Worm (Caenorhabditis elegans) whole organism, L2 larva: Measurements from ENCODE around the gene twk-43.

Experiments
- F13H6.1 ChIP-seq: sonication (generic microtip); optimal IDR thresholded peaks from 2 replicates; lab custom pipeline; 2016; ENCODE audit warnings: missing genetic modification characterization, missing compliant biosample characterization
- R02D3.7 ChIP-seq: fragments of 150-350 bp; optimal IDR thresholded peaks from 2 replicates; lab custom pipeline; 2014; ENCODE audit warnings: missing biosample characterization, missing genetic modification characterization
- Y55F3AM.14 ChIP-seq: fragments of 200-800 bp; sonication (Bioruptor generic); optimal IDR thresholded peaks from 2 replicates; lab custom pipeline; 2018; ENCODE audit warnings: mild to moderate bottlenecking, missing genetic modification characterization, missing compliant biosample characterization
- ZK546.5 ChIP-seq: sonication (generic microtip); optimal IDR thresholded peaks from 2 replicates; lab custom pipeline; 2017; ENCODE audit warnings: missing biosample characterization, missing genetic modification characterization
- aly-2 ChIP-seq: fragments of 150-350 bp; optimal IDR thresholded peaks from 2 replicates; lab custom pipeline; 2014; ENCODE audit warnings: missing biosample characterization, missing genetic modification characterization
- ama-1 ChIP-seq: fragments of 150-350 bp; optimal IDR thresholded peaks from 2 replicates; lab custom pipeline; 2018; ENCODE audit warnings: inconsistent platforms
- blmp-1 ChIP-seq: sonication (generic microtip); optimal IDR thresholded peaks from 2 replicates; lab custom pipeline; 2017; ENCODE audit warnings: missing genetic modification characterization, mild to moderate bottlenecking, missing compliant biosample characterization, antibody characterized with exemption, moderate library complexity; ENCODE audit not compliant: insufficient read depth
- ceh-82 ChIP-seq: fragments of 150-350 bp; optimal IDR thresholded peaks from 2 replicates; lab custom pipeline; 2014; ENCODE audit warnings: missing biosample characterization, missing genetic modification characterization
- crh-2 ChIP-seq: sonication (generic microtip); optimal IDR thresholded peaks from 2 replicates; lab custom pipeline; 2017; ENCODE audit warnings: missing biosample characterization, missing genetic modification characterization
- egl-27 ChIP-seq: sonication (generic microtip); optimal IDR thresholded peaks from 3 replicates; lab custom pipeline; 2017; ENCODE audit warnings: missing biosample characterization, missing genetic modification reagents, missing genetic modification characterization
- elt-1 ChIP-seq: fragments of 150-350 bp; optimal IDR thresholded peaks from 2 replicates; lab custom pipeline; 2014; ENCODE audit warnings: missing biosample characterization, missing genetic modification characterization
- elt-3 ChIP-seq: sonication (generic microtip); optimal IDR thresholded peaks from 2 replicates; lab custom pipeline; 2017; ENCODE audit warnings: missing biosample characterization, missing genetic modification characterization
- fos-1 ChIP-seq: fragments of 150-350 bp; optimal IDR thresholded peaks from 2 replicates; lab custom pipeline; 2014; ENCODE audit warnings: missing biosample characterization, missing genetic modification characterization
- gmeb-1 ChIP-seq: fragments of 150-350 bp; optimal IDR thresholded peaks from 2 replicates; lab custom pipeline; 2014; ENCODE audit warnings: missing biosample characterization, missing genetic modification characterization
- lin-11 ChIP-seq: fragments of 150-350 bp; sonication (generic microtip); optimal IDR thresholded peaks from 2 replicates; lab custom pipeline; 2014; ENCODE audit warnings: missing biosample characterization, missing genetic modification characterization, inconsistent platforms, mixed read lengths
- mbf-1 ChIP-seq: sonication (generic microtip); optimal IDR thresholded peaks from 2 replicates; lab custom pipeline; 2017; ENCODE audit warnings: missing biosample characterization, missing genetic modification characterization
- mdl-1 ChIP-seq, 2 experiments: fragments of 150-350 bp in 1 of 2; sonication (generic microtip) in 1 of 2; optimal IDR thresholded peaks; 2 replicates each; lab custom pipeline; 2017; ENCODE audit warnings: missing biosample characterization in 2 of 2, missing genetic modification characterization in 2 of 2
- nhr-10 ChIP-seq: sonication (generic microtip); optimal IDR thresholded peaks from 2 replicates; lab custom pipeline; 2017; ENCODE audit warnings: missing biosample characterization, missing genetic modification characterization
- nhr-11 ChIP-seq: fragments of 150-350 bp; optimal IDR thresholded peaks from 2 replicates; lab custom pipeline; 2014; ENCODE audit warnings: missing biosample characterization, missing genetic modification characterization
- nhr-12 ChIP-seq: fragments of 150-350 bp; optimal IDR thresholded peaks from 2 replicates; lab custom pipeline; 2014; ENCODE audit warnings: missing biosample characterization, missing genetic modification characterization
- nhr-129 ChIP-seq: fragments of 150-350 bp; optimal IDR thresholded peaks from 2 replicates; lab custom pipeline; 2014; ENCODE audit warnings: missing biosample characterization, missing genetic modification characterization
- nhr-21 ChIP-seq: fragments of 150-350 bp; optimal IDR thresholded peaks from 2 replicates; lab custom pipeline; 2014; ENCODE audit warnings: missing biosample characterization, missing genetic modification characterization
- nhr-23 ChIP-seq: fragments of 150-350 bp; optimal IDR thresholded peaks from 2 replicates; lab custom pipeline; 2014; ENCODE audit warnings: missing biosample characterization, missing genetic modification reagents, missing genetic modification characterization
- nhr-25 ChIP-seq: fragments of 150-350 bp; sonication (generic microtip); optimal IDR thresholded peaks from 3 replicates; lab custom pipeline; 2014; ENCODE audit warnings: missing biosample characterization, missing genetic modification characterization
- nhr-6 ChIP-seq: fragments of 150-350 bp; optimal IDR thresholded peaks from 2 replicates; lab custom pipeline; 2014; ENCODE audit warnings: missing biosample characterization, missing genetic modification characterization
- nhr-77 ChIP-seq: fragments of 150-350 bp; optimal IDR thresholded peaks from 2 replicates; lab custom pipeline; 2014; ENCODE audit warnings: missing biosample characterization, missing genetic modification characterization
- sem-4 ChIP-seq: fragments of 150-350 bp; optimal IDR thresholded peaks from 2 replicates; lab custom pipeline; 2014; ENCODE audit warnings: missing biosample characterization, missing genetic modification reagents, missing genetic modification characterization
- skn-1 ChIP-seq: sonication (generic microtip); optimal IDR thresholded peaks from 2 replicates; lab custom pipeline; 2017; ENCODE audit warnings: missing biosample characterization, missing genetic modification characterization
- sma-3 ChIP-seq: sonication (generic microtip); optimal IDR thresholded peaks from 2 replicates; lab custom pipeline; 2016; ENCODE audit warnings: missing genetic modification reagents, missing genetic modification characterization, missing compliant biosample characterization
- sma-9 ChIP-seq, 2 experiments: fragments of 150-350 bp in 1 of 2; sonication (generic microtip) in 1 of 2; optimal IDR thresholded peaks; 2 replicates each; lab custom pipeline; 2014 to 2016; ENCODE audit warnings: missing genetic modification characterization in 2 of 2, mild to moderate bottlenecking in 1 of 2, missing biosample characterization in 1 of 2, missing compliant biosample characterization in 1 of 2, missing genetic modification reagents in 1 of 2, moderate library complexity in 1 of 2
- snpc-4 ChIP-seq: fragments of 150-350 bp; optimal IDR thresholded peaks from 2 replicates; lab custom pipeline; 2014; ENCODE audit warnings: missing biosample characterization, missing genetic modification characterization
- unc-39 ChIP-seq: fragments of 150-350 bp; optimal IDR thresholded peaks from 2 replicates; lab custom pipeline; 2014; ENCODE audit warnings: missing biosample characterization, missing genetic modification characterization
- unc-62 ChIP-seq: fragments of 150-350 bp; optimal IDR thresholded peaks from 2 replicates; lab custom pipeline; 2014; ENCODE audit warnings: missing biosample characterization, missing genetic modification reagents, missing genetic modification characterization
- ztf-11 ChIP-seq: sonication (generic microtip); optimal IDR thresholded peaks from 2 replicates; lab custom pipeline; 2017; ENCODE audit warnings: missing biosample characterization, missing genetic modification characterization
- ztf-4 ChIP-seq: fragments of 150-350 bp; optimal IDR thresholded peaks from 2 replicates; lab custom pipeline; 2014; ENCODE audit warnings: missing biosample characterization, missing genetic modification characterization

The twk-43 gene

DNA sequence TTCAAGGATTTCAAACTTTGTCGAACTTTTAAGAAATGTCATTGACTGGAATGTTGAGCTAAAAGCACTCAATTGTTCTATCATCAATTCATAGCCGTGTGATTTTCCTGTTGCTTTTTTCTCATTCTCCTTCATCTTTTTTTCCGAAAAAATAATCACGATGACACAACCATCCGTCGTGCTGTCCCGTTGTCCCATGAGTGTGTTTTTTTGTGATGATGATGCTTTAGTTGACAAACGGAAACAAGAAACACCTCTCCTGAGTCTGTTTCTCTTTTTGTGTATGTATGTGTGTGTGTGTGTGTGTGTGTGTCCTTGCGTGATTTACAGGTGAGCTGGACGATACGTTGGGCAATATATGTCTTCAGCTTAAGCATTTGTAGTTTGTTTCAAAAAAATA lies 45.6 kb upstream of the twk-43 start:
- peak; percentile 10 for TF ChIP-seq nhr-129
- TF ChIP-seq ztf-11 (tag; lab: Kevin White, UChicago): no peak
- TF ChIP-seq mbf-1 (tag; lab: Kevin White, UChicago): no peak
- TF ChIP-seq ama-1: no peak
- no peak for TF ChIP-seq ztf-4 (tag; lab: Kevin White, UChicago)

DNA sequence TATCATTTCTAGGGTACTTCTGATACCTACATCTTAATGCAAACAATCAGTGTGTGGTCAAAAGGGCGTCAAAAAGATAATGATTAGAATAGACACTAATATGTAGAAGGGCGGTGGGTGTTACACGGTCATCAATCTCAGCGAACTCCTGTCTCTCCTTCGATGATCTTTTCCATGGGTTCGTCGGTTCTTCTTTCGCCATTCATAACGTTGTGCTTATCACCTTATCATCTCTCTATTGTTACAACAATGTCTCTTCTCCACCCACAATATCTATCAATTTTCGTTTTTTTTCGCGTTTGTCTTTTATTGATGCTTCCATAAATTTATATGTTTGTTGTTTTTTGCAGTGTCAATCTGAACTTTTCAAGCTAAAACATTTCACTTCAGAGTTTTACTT lies 44.6 kb upstream of the twk-43 start, which contains the start of gene ceh-79:
Gene ceh-79 (plus strand): TSS at position 391 of the 400 bp plus-strand sequence.
- TF ChIP-seq nhr-6 (tag; lab: Kevin White, UChicago) (no peak), sma-3 (GFP tag; lab: Kevin White, UChicago) (no peak), sma-9 (GFP tag; optimal IDR thresholded peaks at IDR 0.05; lab: Kevin White, UChicago) (peak; percentile 25), sma-9 (tag; optimal IDR thresholded peaks at IDR 0.05; lab: Kevin White, UChicago) (no peak), nhr-77 (tag; lab: Kevin White, UChicago) (no peak), ZK546.5 (tag; lab: Kevin White, UChicago) (no peak), nhr-10 (tag; lab: Kevin White, UChicago) (no peak), nhr-129 (no peak), egl-27 (no peak), fos-1 (tag; lab: Kevin White, UChicago) (peak; percentile 12), nhr-25 (no peak), blmp-1 (tag; lab: Kevin White, UChicago) (no peak), unc-62 (GFP tag; lab: Kevin White, UChicago) (no peak), mbf-1 (tag; lab: Kevin White, UChicago) (no peak), nhr-11 (tag; lab: Kevin White, UChicago) (no peak), skn-1 (no peak), F13H6.1 (tag; lab: Kevin White, UChicago) (no peak)

- TF ChIP-seq gmeb-1 (tag; lab: Kevin White, UChicago) (peak; percentile 12), crh-2 (tag; lab: Kevin White, UChicago) (peak; percentile 25), elt-3 (no peak), fos-1 (tag; lab: Kevin White, UChicago) (peak; percentile 81)
Measured at ce11 chrV:13304663-13305188, 41.4 kb upstream of the twk-43 start, which contains the start of gene C26E1.2. Gene C26E1.2, plus strand, starts transcription at chrV:13305138.

DNA sequence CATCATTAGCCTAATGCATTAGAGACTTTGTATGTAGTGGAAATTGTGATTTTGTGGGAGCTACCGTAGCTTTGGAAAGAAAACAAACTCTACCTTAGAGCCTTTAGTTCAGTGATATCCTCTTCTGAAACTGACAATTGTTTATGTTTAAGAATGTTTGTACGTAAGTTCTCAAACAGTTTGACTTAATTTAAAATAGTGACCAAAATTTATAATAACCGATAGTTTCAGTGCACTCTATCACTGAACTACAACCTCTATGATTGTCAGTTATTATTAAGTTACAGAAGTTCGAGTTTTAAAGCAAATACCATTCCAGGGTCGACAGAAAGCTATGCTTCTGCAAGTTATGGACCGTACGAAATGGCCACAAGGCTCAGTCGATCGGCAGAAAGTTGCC lies 37.5 kb upstream of the twk-43 start, which contains the start of gene C50B6.1:
Gene C50B6.1 (plus strand): TSS at position 301 of the 400 bp plus-strand sequence.
- TF ChIP-seq ztf-4 (tag; lab: Kevin White, UChicago): no peak
- no peak for TF ChIP-seq nhr-23
- no peak for TF ChIP-seq aly-2 (tag; lab: Kevin White, UChicago)
- TF ChIP-seq egl-27: no peak
- no peak for TF ChIP-seq fos-1 (tag; lab: Kevin White, UChicago)
- TF ChIP-seq nhr-12: no peak
- TF ChIP-seq R02D3.7: no peak
- TF ChIP-seq elt-1 (tag; lab: Kevin White, UChicago): no peak
- TF ChIP-seq snpc-4 (tag; lab: Kevin White, UChicago): no peak
- no peak for TF ChIP-seq mbf-1 (tag; lab: Kevin White, UChicago)
- no peak for TF ChIP-seq nhr-11 (tag; lab: Kevin White, UChicago)
- no peak for TF ChIP-seq mdl-1 (tag; optimal IDR thresholded peaks at IDR 0.05; lab: Kevin White, UChicago)
- no peak for TF ChIP-seq ceh-82 (tag; lab: Kevin White, UChicago)

ce11 chrV:13309806-13310205 lies 36.3 kb upstream of the twk-43 start:
- TF ChIP-seq Y55F3AM.14 (GFP tag; lab: Kevin White, UChicago) (no peak), elt-3 (no peak), egl-27 (no peak), nhr-77 (tag; lab: Kevin White, UChicago) (no peak), mdl-1 (tag; optimal IDR thresholded peaks at IDR 0.05; lab: Kevin White, UChicago) (no peak)

DNA sequence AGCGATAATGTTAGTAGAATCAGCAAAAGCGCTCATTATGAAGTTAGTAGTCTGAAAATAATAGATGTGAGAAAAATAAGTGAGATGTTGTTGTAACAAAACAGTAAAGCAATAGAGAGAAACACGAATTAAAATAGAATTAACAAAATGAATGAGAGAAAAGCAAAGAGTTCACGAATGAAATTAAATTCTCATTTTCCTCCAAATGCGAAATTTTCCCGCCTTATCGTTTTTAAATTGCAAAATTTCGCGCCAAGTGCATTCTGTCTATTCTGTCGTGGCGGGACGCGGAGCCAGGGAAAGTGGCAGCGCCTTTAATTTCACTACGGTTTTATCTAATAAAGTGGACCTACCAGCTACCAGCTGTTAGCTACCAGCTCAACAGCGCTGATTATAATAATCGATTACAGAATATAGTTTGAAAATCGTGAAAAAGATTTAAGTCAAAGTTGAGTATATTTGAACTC lies 33.8 kb upstream of the twk-43 start, which contains the start of gene nasp-2:
Gene nasp-2 (minus strand): TSS at position 51 of the 467 bp plus-strand sequence.
- TF ChIP-seq skn-1: no peak
- TF ChIP-seq lin-11 (tag; lab: Kevin White, UChicago): no peak
- TF ChIP-seq gmeb-1 (tag; lab: Kevin White, UChicago): peak; percentile 57
- TF ChIP-seq nhr-12: no peak
- no peak for TF ChIP-seq unc-39
- TF ChIP-seq snpc-4 (tag; lab: Kevin White, UChicago): no peak
- TF ChIP-seq nhr-21: no peak
- no peak for TF ChIP-seq sem-4 (tag; lab: Kevin White, UChicago)
